Worm (Caenorhabditis elegans) whole organism, mixed stage, embryonic: ENCODE results near the gene Y60C6A.2.

Experiments used
- blmp-1 ChIP-seq: fragments of 150-350 bp; optimal IDR thresholded peaks from 2 replicates; lab custom pipeline; 2014; ENCODE audit warnings: missing biosample characterization, missing genetic modification characterization
- ces-1 ChIP-seq: fragments of 150-350 bp; optimal IDR thresholded peaks from 2 replicates; lab custom pipeline; 2014; ENCODE audit warnings: missing biosample characterization, missing genetic modification reagents, missing genetic modification characterization
- lin-13 ChIP-seq: fragments of 150-350 bp; optimal IDR thresholded peaks from 2 replicates; lab custom pipeline; 2014; ENCODE audit warnings: missing biosample characterization, missing genetic modification characterization
- mep-1 ChIP-seq: fragments of 150-350 bp; optimal IDR thresholded peaks from 2 replicates; lab custom pipeline; 2017; ENCODE audit warnings: missing biosample characterization, missing genetic modification reagents, missing genetic modification characterization, inconsistent platforms
- nhr-12 ChIP-seq: fragments of 150-350 bp; optimal IDR thresholded peaks from 2 replicates; lab custom pipeline; 2014; ENCODE audit warnings: missing biosample characterization, missing genetic modification characterization
- nhr-2 ChIP-seq: fragments of 150-350 bp; optimal IDR thresholded peaks from 2 replicates; lab custom pipeline; 2014; ENCODE audit warnings: missing biosample characterization, missing genetic modification characterization
- nhr-237 ChIP-seq: fragments of 150-350 bp; optimal IDR thresholded peaks from 2 replicates; lab custom pipeline; 2014; ENCODE audit warnings: missing biosample characterization, missing genetic modification characterization
- unc-39 ChIP-seq: fragments of 150-350 bp; optimal IDR thresholded peaks from 2 replicates; lab custom pipeline; 2014; ENCODE audit warnings: missing biosample characterization, missing genetic modification characterization
- ztf-11 ChIP-seq: fragments of 150-350 bp; optimal IDR thresholded peaks from 2 replicates; lab custom pipeline; 2014; ENCODE audit warnings: missing biosample characterization, missing genetic modification characterization

DNA sequence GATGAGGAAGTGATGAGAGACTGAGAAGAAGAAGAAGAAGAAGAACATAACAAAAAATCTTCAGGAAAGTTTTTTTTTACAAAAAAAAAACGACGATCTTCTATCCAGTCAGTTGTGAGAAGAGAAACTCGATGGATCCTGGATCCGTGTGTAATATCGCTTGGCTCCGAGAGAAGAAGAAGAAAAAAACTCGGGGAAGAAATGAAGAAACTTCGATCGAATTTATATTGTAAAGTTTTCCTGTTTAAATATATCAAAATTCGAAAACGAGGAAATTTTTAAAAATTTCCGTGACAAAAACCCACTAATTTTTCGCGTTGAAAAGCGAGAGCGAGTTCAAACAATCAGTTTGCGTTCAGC, 38.1 kb upstream of the Y60C6A.2 start, which contains the start of gene adss-1:
- TF ChIP-seq nhr-237 (tag; lab: Kevin White, UChicago) (no peak), ztf-11 (no peak), unc-39 (tag; lab: Kevin White, UChicago) (no peak), lin-13 (no peak), nhr-2 (tag; lab: Kevin White, UChicago) (no peak), mep-1 (tag; lab: Kevin White, UChicago) (no peak), blmp-1 (tag; lab: Kevin White, UChicago) (no peak), nhr-12 (tag; lab: Kevin White, UChicago) (no peak), ces-1 (GFP tag; lab: Kevin White, UChicago) (no peak)
